Fruit fly (Drosophila melanogaster): ENCODE results near the gene HP5.

DNA sequence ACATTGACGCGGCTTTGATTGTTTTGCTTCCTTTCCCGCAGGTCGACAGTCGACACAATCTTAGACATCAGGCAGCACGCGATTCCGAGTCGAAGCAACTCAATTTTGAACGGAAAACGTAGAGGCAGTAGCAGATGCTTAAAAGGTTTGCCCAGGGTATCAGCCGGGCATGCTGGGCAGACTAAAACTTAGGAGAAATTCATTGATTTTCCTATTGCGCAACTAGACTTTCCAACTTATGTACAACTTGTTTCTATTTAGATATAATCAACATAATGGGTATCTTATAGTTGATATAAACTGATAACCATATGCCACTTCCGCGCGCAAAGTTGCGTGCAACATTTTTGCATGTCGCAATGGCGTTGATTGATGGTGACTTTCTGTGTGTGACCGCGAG is 12.2 kb downstream of the HP5 start:
- TF ChIP-seq psq (optimal IDR thresholded peaks at IDR 0.05) (no peak), EcR (GFP tag; optimal IDR thresholded peaks at IDR 0.05) (no peak)
